Worm (Caenorhabditis elegans): ENCODE results near the gene cyp-33C12.

DNA sequence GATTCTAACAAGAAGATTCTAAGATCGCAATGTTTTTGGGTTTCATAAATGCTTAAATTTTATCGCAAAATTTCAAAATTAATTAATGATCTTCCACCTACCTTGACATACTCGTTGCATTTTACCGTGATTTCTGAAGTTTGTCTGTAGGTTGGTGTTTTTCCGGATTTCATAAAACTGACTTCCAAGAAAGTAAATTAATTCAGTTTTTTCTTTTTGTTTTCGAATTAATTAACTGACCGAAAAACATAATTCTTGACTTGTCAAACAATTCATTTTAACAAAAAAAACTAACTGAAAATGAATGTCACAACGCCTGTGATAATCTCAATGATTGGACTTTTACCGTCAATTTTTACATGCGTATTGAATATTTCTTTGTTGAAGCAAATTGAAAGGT is 22.5 kb downstream of the cyp-33C12 start, which contains the start of gene srbc-16:
- TF ChIP-seq dao-5 (tag; optimal IDR thresholded peaks at IDR 0.05): no peak
- TF ChIP-seq W03F9.2 (tag; optimal IDR thresholded peaks at IDR 0.05): no peak
- TF ChIP-seq him-1 (tag; optimal IDR thresholded peaks at IDR 0.05): no peak
